Worm (Caenorhabditis elegans) whole organism, L3 larva: ENCODE data around the gene W01A11.7.

ENCODE experiments used
- R02D3.7 ChIP-seq: fragments of 150-350 bp; optimal IDR thresholded peaks from 2 replicates; lab custom pipeline; 2014; ENCODE audit warnings: missing biosample characterization, missing genetic modification characterization
- aly-2 ChIP-seq: fragments of 150-350 bp; optimal IDR thresholded peaks from 2 replicates; lab custom pipeline; 2014; ENCODE audit warnings: missing biosample characterization, missing genetic modification characterization
- ama-1 ChIP-seq: fragments of 150-350 bp; optimal IDR thresholded peaks from 2 replicates; lab custom pipeline; 2018
- ceh-28 ChIP-seq: fragments of 150-350 bp; optimal IDR thresholded peaks from 2 replicates; lab custom pipeline; 2014; ENCODE audit warnings: missing biosample characterization, missing genetic modification reagents, missing genetic modification characterization
- ceh-82 ChIP-seq: fragments of 150-350 bp; optimal IDR thresholded peaks from 2 replicates; lab custom pipeline; 2014; ENCODE audit warnings: missing biosample characterization, missing genetic modification characterization
- ceh-9 ChIP-seq: sonication (generic microtip); optimal IDR thresholded peaks from 2 replicates; lab custom pipeline; 2018; ENCODE audit warnings: missing biosample characterization, missing genetic modification characterization
- daf-12 ChIP-seq: fragments of 150-350 bp; optimal IDR thresholded peaks from 2 replicates; lab custom pipeline; 2014; ENCODE audit warnings: missing biosample characterization, missing genetic modification reagents, missing genetic modification characterization
- egl-27 ChIP-seq: sonication (generic microtip); optimal IDR thresholded peaks from 4 replicates; lab custom pipeline; 2017; ENCODE audit warnings: missing biosample characterization, missing genetic modification reagents, missing genetic modification characterization
- egl-5 ChIP-seq: fragments of 150-350 bp; optimal IDR thresholded peaks from 2 replicates; lab custom pipeline; 2017; ENCODE audit warnings: missing biosample characterization, missing genetic modification reagents, missing genetic modification characterization, inconsistent platforms
- elt-1 ChIP-seq: fragments of 150-350 bp; optimal IDR thresholded peaks from 2 replicates; lab custom pipeline; 2014; ENCODE audit warnings: missing biosample characterization, missing genetic modification characterization
- elt-2 ChIP-seq: sonication (generic microtip); optimal IDR thresholded peaks from 2 replicates; lab custom pipeline; 2016; ENCODE audit warnings: missing genetic modification reagents, mild to moderate bottlenecking, missing genetic modification characterization, missing compliant biosample characterization
- elt-3 ChIP-seq, 3 experiments: fragments of 150-350 bp in 1 of 3; sonication (generic microtip) in 2 of 3; optimal IDR thresholded peaks; 2 replicates in 2 of 3; 4 replicates in 1 of 3; lab custom pipeline; 2014 to 2017; ENCODE audit warnings: missing biosample characterization in 3 of 3, missing genetic modification characterization in 3 of 3
- fkh-10 ChIP-seq: sonication (generic microtip); optimal IDR thresholded peaks from 2 replicates; lab custom pipeline; 2017; ENCODE audit warnings: missing biosample characterization, missing genetic modification reagents, missing genetic modification characterization
- fkh-2 ChIP-seq: fragments of 150-350 bp; optimal IDR thresholded peaks from 2 replicates; lab custom pipeline; 2014; ENCODE audit warnings: missing biosample characterization, missing genetic modification reagents, missing genetic modification characterization
- fos-1 ChIP-seq: fragments of 150-350 bp; optimal IDR thresholded peaks from 2 replicates; lab custom pipeline; 2014; ENCODE audit warnings: missing biosample characterization, missing genetic modification characterization
- hmg-11 ChIP-seq: sonication (generic microtip); optimal IDR thresholded peaks from 2 replicates; lab custom pipeline; 2016; ENCODE audit warnings: missing genetic modification characterization, missing compliant biosample characterization
- jun-1 ChIP-seq: fragments of 150-350 bp; optimal IDR thresholded peaks from 2 replicates; lab custom pipeline; 2014; ENCODE audit warnings: missing biosample characterization, missing genetic modification reagents, missing genetic modification characterization
- mdl-1 ChIP-seq: fragments of 150-350 bp; optimal IDR thresholded peaks from 2 replicates; lab custom pipeline; 2014; ENCODE audit warnings: missing biosample characterization, missing genetic modification characterization
- nfya-1 ChIP-seq: sonication (generic microtip); optimal IDR thresholded peaks from 2 replicates; lab custom pipeline; 2017; ENCODE audit warnings: missing genetic modification characterization, mild to moderate bottlenecking, missing compliant biosample characterization, antibody characterized with exemption, moderate library complexity; ENCODE audit not compliant: insufficient read depth
- nhr-11 ChIP-seq: fragments of 150-350 bp; optimal IDR thresholded peaks from 2 replicates; lab custom pipeline; 2014; ENCODE audit warnings: missing biosample characterization, missing genetic modification characterization
- nhr-12 ChIP-seq: fragments of 150-350 bp; optimal IDR thresholded peaks from 2 replicates; lab custom pipeline; 2014; ENCODE audit warnings: missing biosample characterization, missing genetic modification characterization
- nhr-23 ChIP-seq: fragments of 150-350 bp; optimal IDR thresholded peaks from 2 replicates; lab custom pipeline; 2014; ENCODE audit warnings: missing biosample characterization, missing genetic modification reagents, missing genetic modification characterization
- nhr-237 ChIP-seq: fragments of 150-350 bp; optimal IDR thresholded peaks from 2 replicates; lab custom pipeline; 2014; ENCODE audit warnings: missing biosample characterization, missing genetic modification characterization
- nhr-25 ChIP-seq: sonication (generic microtip); optimal IDR thresholded peaks from 2 replicates; lab custom pipeline; 2017; ENCODE audit warnings: missing biosample characterization, missing genetic modification characterization
- nhr-28 ChIP-seq: fragments of 150-350 bp; optimal IDR thresholded peaks from 2 replicates; lab custom pipeline; 2014; ENCODE audit warnings: missing biosample characterization, missing genetic modification characterization
- nhr-67 ChIP-seq: fragments of 150-350 bp; optimal IDR thresholded peaks from 2 replicates; lab custom pipeline; 2014; ENCODE audit warnings: missing biosample characterization, missing genetic modification characterization
- pha-4 ChIP-seq: fragments of 150-350 bp; optimal IDR thresholded peaks from 2 replicates; lab custom pipeline; 2014; ENCODE audit warnings: missing biosample characterization, missing genetic modification reagents, missing genetic modification characterization
- pqm-1 ChIP-seq: fragments of 150-350 bp; optimal IDR thresholded peaks from 2 replicates; lab custom pipeline; 2017; ENCODE audit warnings: missing biosample characterization, missing genetic modification characterization, inconsistent platforms
- sea-2 ChIP-seq: fragments of 150-350 bp; sonication (generic microtip); optimal IDR thresholded peaks from 4 replicates; lab custom pipeline; 2014; ENCODE audit warnings: missing biosample characterization, missing genetic modification reagents, missing genetic modification characterization
- skn-1 ChIP-seq: fragments of 150-350 bp; optimal IDR thresholded peaks from 2 replicates; lab custom pipeline; 2014; ENCODE audit warnings: missing biosample characterization, missing genetic modification characterization
- snpc-4 ChIP-seq: fragments of 150-350 bp; optimal IDR thresholded peaks from 2 replicates; lab custom pipeline; 2014; ENCODE audit warnings: missing biosample characterization, missing genetic modification characterization
- tbx-2 ChIP-seq: sonication (generic microtip); optimal IDR thresholded peaks from 2 replicates; lab custom pipeline; 2016; ENCODE audit warnings: mild to moderate bottlenecking, missing genetic modification characterization, missing compliant biosample characterization
- unc-39 ChIP-seq: sonication (generic microtip); optimal IDR thresholded peaks from 4 replicates; lab custom pipeline; 2017; ENCODE audit warnings: missing biosample characterization, missing genetic modification characterization
- unc-62 ChIP-seq: fragments of 150-350 bp; sonication (generic microtip); optimal IDR thresholded peaks from 4 replicates; lab custom pipeline; 2014; ENCODE audit warnings: missing biosample characterization, missing genetic modification reagents, missing genetic modification characterization
- zag-1 ChIP-seq: fragments of 150-350 bp; optimal IDR thresholded peaks from 2 replicates; lab custom pipeline; 2014; ENCODE audit warnings: missing biosample characterization, missing genetic modification characterization
- ztf-11 ChIP-seq: fragments of 150-350 bp; optimal IDR thresholded peaks from 2 replicates; lab custom pipeline; 2014; ENCODE audit warnings: missing biosample characterization, missing genetic modification characterization
- ztf-4 ChIP-seq: fragments of 150-350 bp; optimal IDR thresholded peaks from 2 replicates; lab custom pipeline; 2014; ENCODE audit warnings: missing biosample characterization, missing genetic modification characterization

The W01A11.7 gene

ce11 chrV:6488849-6489248 is 16.3 kb downstream of the W01A11.7 start, which contains the start of gene lec-10:
Gene lec-10, minus strand, starts transcription at chrV:6489120.
- TF ChIP-seq jun-1 (tag; lab: Kevin White, UChicago): peak; percentile 26
- TF ChIP-seq elt-2 (tag; lab: Kevin White, UChicago): peak; percentile 95
- TF ChIP-seq pha-4 (tag; lab: Kevin White, UChicago): peak; percentile 59
- TF ChIP-seq aly-2 (tag; lab: Kevin White, UChicago): no peak
- peak; percentile 89 for TF ChIP-seq pqm-1
- TF ChIP-seq sea-2 (GFP tag; lab: Kevin White, UChicago): no peak
- no peak for TF ChIP-seq ceh-82
- no peak for TF ChIP-seq daf-12
- no peak for TF ChIP-seq R02D3.7 (tag; lab: Kevin White, UChicago)

ce11 chrV:6487878-6488277 is 17.3 kb downstream of the W01A11.7 start:
- TF ChIP-seq ceh-28 (peak; percentile 8), daf-12 (no peak), elt-2 (tag; lab: Kevin White, UChicago) (peak; percentile 27), jun-1 (tag; lab: Kevin White, UChicago) (peak; percentile 45), ceh-9 (no peak)
- TF ChIP-seq, all 47 proteins: peak for 3

- no peak for TF ChIP-seq ztf-4 (tag; lab: Kevin White, UChicago)
- TF ChIP-seq elt-2 (tag; lab: Kevin White, UChicago): no peak
- no peak for TF ChIP-seq aly-2 (tag; lab: Kevin White, UChicago)
- TF ChIP-seq unc-62 (GFP tag; lab: Kevin White, UChicago): no peak
- TF ChIP-seq fkh-10: no peak
- TF ChIP-seq unc-39: no peak
- TF ChIP-seq nhr-28 (tag; lab: Kevin White, UChicago): no peak
- TF ChIP-seq snpc-4 (tag; lab: Kevin White, UChicago): no peak
- no peak for TF ChIP-seq egl-27 (tag; lab: Kevin White, UChicago)
- TF ChIP-seq mdl-1 (tag; lab: Kevin White, UChicago): no peak
- TF ChIP-seq sea-2 (GFP tag; lab: Kevin White, UChicago): no peak
- TF ChIP-seq zag-1 (tag; lab: Kevin White, UChicago): no peak
- TF ChIP-seq fkh-2 (tag; lab: Kevin White, UChicago): no peak
- TF ChIP-seq ceh-82: no peak
- no peak for TF ChIP-seq nhr-25 (tag; lab: Kevin White, UChicago)
- no peak for TF ChIP-seq elt-3 (tag; optimal IDR thresholded peaks at IDR 0.05; lab: Kevin White, UChicago)
- TF ChIP-seq egl-5 (tag; lab: Kevin White, UChicago): no peak
- TF ChIP-seq nhr-237 (tag; lab: Kevin White, UChicago): no peak
- TF ChIP-seq nhr-67 (tag; lab: Kevin White, UChicago): no peak
These were observed 20.1 kb downstream of the W01A11.7 start for ce11 chrV:6485109-6485508.

- TF ChIP-seq pqm-1 (peak; percentile 76), daf-12 (no peak), pha-4 (tag; lab: Kevin White, UChicago) (peak; percentile 52), skn-1 (peak; percentile 39), elt-2 (tag; lab: Kevin White, UChicago) (peak; percentile 87)
These were observed 29.2 kb downstream of the W01A11.7 start for ce11 chrV:6476026-6476425.

DNA sequence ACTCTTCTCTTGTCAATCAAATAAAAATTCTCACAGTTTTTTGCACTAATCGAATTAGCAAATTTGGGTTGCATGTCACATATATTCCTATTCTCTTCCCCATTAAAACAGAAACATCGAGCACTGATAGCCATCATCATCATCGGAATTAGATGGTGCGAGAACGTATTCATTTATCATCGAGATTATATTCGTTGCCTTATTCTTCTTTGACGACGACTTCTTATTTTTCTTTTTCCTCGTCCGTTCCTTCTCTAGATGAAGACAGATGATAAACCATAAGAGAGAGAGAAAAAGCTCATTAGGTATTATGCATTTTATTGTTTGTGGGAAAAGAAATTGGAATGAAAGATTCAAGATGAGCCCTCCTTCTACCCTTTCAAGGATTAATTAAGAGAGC is 34.0 kb downstream of the W01A11.7 start:
- TF ChIP-seq elt-1 (tag; lab: Kevin White, UChicago) (peak; percentile 56), ama-1 (lab: Kevin White, UChicago) (no peak)

DNA sequence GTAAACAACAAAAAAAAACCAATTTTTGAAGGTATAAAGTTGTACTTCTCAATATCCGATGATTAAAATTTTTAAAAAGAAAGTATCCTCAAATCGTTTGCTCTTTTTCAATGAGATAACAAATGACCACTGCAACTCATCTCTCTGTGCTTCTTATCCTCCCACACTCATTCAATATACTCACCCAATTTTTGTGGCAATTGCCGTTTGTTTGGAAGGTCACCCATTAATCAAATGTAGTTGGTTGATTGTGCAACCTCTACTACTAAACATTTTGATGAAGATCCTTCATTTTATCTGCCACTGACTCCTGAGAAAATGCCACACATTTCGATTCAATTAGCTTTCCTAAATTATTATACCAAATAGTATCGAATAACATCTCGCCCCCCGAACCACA is 37.5 kb downstream of the W01A11.7 start:
- TF ChIP-seq nhr-23 (tag; lab: Kevin White, UChicago): no peak
- peak; percentile 14 for TF ChIP-seq egl-5 (tag; lab: Kevin White, UChicago)
- no peak for TF ChIP-seq tbx-2 (tag; lab: Kevin White, UChicago)

ce11 chrV:6464765-6465164 is 40.4 kb downstream of the W01A11.7 start, which contains the start of gene unc-83:
Gene unc-83, plus strand, starts transcription at chrV:6465065.
- no peak for TF ChIP-seq nhr-11 (tag; lab: Kevin White, UChicago)
- no peak for TF ChIP-seq elt-3 (tag; optimal IDR thresholded peaks at IDR 0.05; lab: Kevin White, UChicago)
- no peak for TF ChIP-seq nhr-12 (tag; lab: Kevin White, UChicago)
- no peak for TF ChIP-seq fkh-2 (tag; lab: Kevin White, UChicago)
- TF ChIP-seq nfya-1 (tag; lab: Kevin White, UChicago): no peak
- no peak for TF ChIP-seq egl-5 (tag; lab: Kevin White, UChicago)
- TF ChIP-seq hmg-11 (tag; lab: Kevin White, UChicago): no peak
- no peak for TF ChIP-seq skn-1
- no peak for TF ChIP-seq aly-2 (tag; lab: Kevin White, UChicago)
- TF ChIP-seq fos-1 (tag; lab: Kevin White, UChicago): no peak
- TF ChIP-seq elt-2 (tag; lab: Kevin White, UChicago): no peak
- no peak for TF ChIP-seq ztf-11 (tag; lab: Kevin White, UChicago)
- no peak for TF ChIP-seq ama-1 (lab: Kevin White, UChicago)
- TF ChIP-seq pha-4 (tag; lab: Kevin White, UChicago): no peak
- no peak for TF ChIP-seq nhr-67 (tag; lab: Kevin White, UChicago)
